Worm (Caenorhabditis elegans): Measurements from ENCODE around the gene gly-13.

Gene gly-13

ce11 chrX:9296591-9296990, at the start of gene gly-13:
Gene gly-13, minus strand, starts transcription at chrX:9296622.
- TF ChIP-seq ets-4 (tag; optimal IDR thresholded peaks at IDR 0.05) (peak; percentile 20), hlh-15 (tag; optimal IDR thresholded peaks at IDR 0.05) (peak; percentile 56), dve-1 (tag; optimal IDR thresholded peaks at IDR 0.05) (peak; percentile 2), unc-3 (GFP tag; conservative IDR thresholded peaks at IDR 0.05) (no peak), unc-3 (tag; optimal IDR thresholded peaks at IDR 0.05) (peak; percentile 42), tbx-2 (tag; optimal IDR thresholded peaks at IDR 0.05) (peak; percentile 76), sox-4 (tag; optimal IDR thresholded peaks at IDR 0.05) (peak; percentile 70), ceh-19 (GFP tag; optimal IDR thresholded peaks at IDR 0.05) (peak; percentile 80), ceh-24 (tag; optimal IDR thresholded peaks at IDR 0.05) (peak; percentile 19), lin-11 (tag; optimal IDR thresholded peaks at IDR 0.05) (peak; percentile 46), ceh-14 (tag; optimal IDR thresholded peaks at IDR 0.05) (peak; percentile 63), che-1 (tag; optimal IDR thresholded peaks at IDR 0.05) (peak; percentile 63), Y22D7AL.16 (tag; optimal IDR thresholded peaks at IDR 0.05) (peak; percentile 30), ceh-2 (tag; optimal IDR thresholded peaks at IDR 0.05) (peak; percentile 38), tbx-7 (tag; optimal IDR thresholded peaks at IDR 0.05) (no peak), pax-1 (tag; optimal IDR thresholded peaks at IDR 0.05) (no peak), ceh-30 (tag; optimal IDR thresholded peaks at IDR 0.05) (no peak), sox-2 (GFP tag; IDR thresholded peaks at IDR 0.05) (no peak), rnt-1 (tag; optimal IDR thresholded peaks at IDR 0.05) (peak; percentile 62), madf-2 (tag; optimal IDR thresholded peaks at IDR 0.05) (peak; percentile 43), syd-9 (tag; optimal IDR thresholded peaks at IDR 0.05) (peak; percentile 31), ceh-48 (tag; optimal IDR thresholded peaks at IDR 0.05) (no peak), ama-1 (optimal IDR thresholded peaks at IDR 0.05) (no peak), fkh-6 (tag; optimal IDR thresholded peaks at IDR 0.05) (peak; percentile 29), unc-86 (tag; optimal IDR thresholded peaks at IDR 0.05) (peak; percentile 60), nhr-232 (tag; optimal IDR thresholded peaks at IDR 0.05) (peak; percentile 52), sdc-2 (tag; optimal IDR thresholded peaks at IDR 0.05) (no peak), F13H6.1 (tag; optimal IDR thresholded peaks at IDR 0.05) (peak; percentile 37), elt-2 (tag; optimal IDR thresholded peaks at IDR 0.05) (peak; percentile 82), unc-55 (GFP tag; optimal IDR thresholded peaks at IDR 0.05) (no peak), ceh-34 (tag; optimal IDR thresholded peaks at IDR 0.05) (peak; percentile 40), hlh-6 (tag; optimal IDR thresholded peaks at IDR 0.05) (no peak), gmeb-2 (tag; optimal IDR thresholded peaks at IDR 0.05) (peak; percentile 44), ceh-31 (tag; optimal IDR thresholded peaks at IDR 0.05) (peak; percentile 57), C38D4.7 (GFP tag; optimal IDR thresholded peaks at IDR 0.05) (peak; percentile 48), fax-1 (tag; optimal IDR thresholded peaks at IDR 0.05) (peak; percentile 76), pha-2 (tag; optimal IDR thresholded peaks at IDR 0.05) (peak; percentile 55), odd-2 (tag; optimal IDR thresholded peaks at IDR 0.05) (peak; percentile 58), dmd-4 (tag; optimal IDR thresholded peaks at IDR 0.05; ENCODE audit: borderline replicate concordance) (peak; percentile 26), fkh-10 (GFP tag; optimal IDR thresholded peaks at IDR 0.05) (no peak), ceh-6 (GFP tag; optimal IDR thresholded peaks at IDR 0.05) (peak; percentile 51), K02D7.2 (tag; optimal IDR thresholded peaks at IDR 0.05) (no peak), unc-42 (tag; optimal IDR thresholded peaks at IDR 0.05) (peak; percentile 23), nhr-11 (tag; optimal IDR thresholded peaks at IDR 0.05) (no peak), T23F11.4 (GFP tag; optimal IDR thresholded peaks at IDR 0.05) (peak; percentile 22), pat-9 (tag; optimal IDR thresholded peaks at IDR 0.05) (peak; percentile 56), ttx-3 (tag; optimal IDR thresholded peaks at IDR 0.05) (peak; percentile 71), ref-2 (tag; optimal IDR thresholded peaks at IDR 0.05) (peak; percentile 44), ceh-45 (GFP tag; IDR thresholded peaks at IDR 0.05) (no peak), K09A11.1 (tag; optimal IDR thresholded peaks at IDR 0.05; ENCODE audit: insufficient read depth) (peak; percentile 88), hlh-13 (GFP tag; optimal IDR thresholded peaks at IDR 0.05) (peak; percentile 48), hlh-8 (tag; optimal IDR thresholded peaks at IDR 0.05) (peak; percentile 57), ahr-1 (tag; optimal IDR thresholded peaks at IDR 0.05) (peak; percentile 9), npax-4 (tag; optimal IDR thresholded peaks at IDR 0.05) (peak; percentile 39)
